6 fruit fly cellular contexts compared by ENCODE assay signal in genomic region chr3R:18021261-18021679, dm6.
A peak's percentile ranks its signal among the peaks of the same experiment; 100 is the strongest.
TF ChIP-seq lines count a peak whose summit lies in the region.

Gene CG7785 (plus strand): TSS chr3R:18021600.

- peak; percentile 89 to 90 for TF ChIP-seq CTCF in S2 (optimal IDR thresholded peaks at IDR 0.05; lab: Kevin White, UChicago)
- TF ChIP-seq CTCF in whole organism, embryonic (GFP tag; optimal IDR thresholded peaks at IDR 0.05; lab: Kevin White, UChicago) = peak; percentile 99

TF ChIP-seq in whole organism, adult, 20 proteins besides CTCF, POLR2A, EP300 and RAD21 (continues in another document):
- TF ChIP-seq CG5204 (GFP tag; optimal IDR thresholded peaks at IDR 0.05; lab: Kevin White, UChicago) (peak; percentile 1), toe (GFP tag; optimal IDR thresholded peaks at IDR 0.05; lab: Kevin White, UChicago) (peak; percentile 54), Hr96 (GFP tag; optimal IDR thresholded peaks at IDR 0.05; lab: Kevin White, UChicago) (peak; percentile 75), Mnt (GFP tag; optimal IDR thresholded peaks at IDR 0.05; lab: Kevin White, UChicago) (peak; percentile 23), CG11617 (GFP tag; optimal IDR thresholded peaks at IDR 0.05; lab: Kevin White, UChicago) (no peak), cic (GFP tag; optimal IDR thresholded peaks at IDR 0.05; lab: Kevin White, UChicago) (no peak), tj (GFP tag; optimal IDR thresholded peaks at IDR 0.05; lab: Kevin White, UChicago) (no peak), Crg-1 (GFP tag; optimal IDR thresholded peaks at IDR 0.05; lab: Kevin White, UChicago) (peak; percentile 49), ovo (GFP tag; optimal IDR thresholded peaks at IDR 0.05; lab: Kevin White, UChicago) (no peak), bab1 (GFP tag; optimal IDR thresholded peaks at IDR 0.05; lab: Kevin White, UChicago) (peak; percentile 55), CG33017 (tag; optimal IDR thresholded peaks at IDR 0.05; lab: Kevin White, UChicago) (no peak), CG12768 (GFP tag; optimal IDR thresholded peaks at IDR 0.05; lab: Kevin White, UChicago) (no peak), CG7101 (tag; optimal IDR thresholded peaks at IDR 0.05; lab: Kevin White, UChicago) (peak; percentile 37), CG1620 (GFP tag; optimal IDR thresholded peaks at IDR 0.05; lab: Kevin White, UChicago) (peak; percentile 63), CG7045 (GFP tag; optimal IDR thresholded peaks at IDR 0.05; lab: Kevin White, UChicago) (peak; percentile 25), kay (GFP tag; lab: Kevin White, UChicago; ENCODE audit: borderline replicate concordance) (no peak), Clk (GFP tag; optimal IDR thresholded peaks at IDR 0.05; lab: Kevin White, UChicago) (no peak), CG14711 (tag; optimal IDR thresholded peaks at IDR 0.05; lab: Kevin White, UChicago) (peak; percentile 34)

TF ChIP-seq in whole organism, embryonic, 481 proteins besides CTCF, POLR2A, EP300 and RAD21 (continues in another document):
- TF ChIP-seq zen (tag; optimal IDR thresholded peaks at IDR 0.05; lab: Kevin White, UChicago) = peak; percentile 70
- TF ChIP-seq gt (GFP tag; IDR thresholded peaks at IDR 0.05; lab: Robert Waterston, UW) = no peak
- no peak for TF ChIP-seq CG31365 (tag; optimal IDR thresholded peaks at IDR 0.05; lab: Kevin White, UChicago)
- no peak for TF ChIP-seq jigr1 (GFP tag; IDR thresholded peaks at IDR 0.05; lab: Robert Waterston, UW)
- peak; percentile 47 for TF ChIP-seq Side (GFP tag; optimal IDR thresholded peaks at IDR 0.05; lab: Kevin White, UChicago)
- TF ChIP-seq CG17829 (tag; optimal IDR thresholded peaks at IDR 0.05; lab: Kevin White, UChicago) = peak; percentile 62
- peak; percentile 50 for TF ChIP-seq CG18764 (GFP tag; optimal IDR thresholded peaks at IDR 0.05; lab: Kevin White, UChicago)
- no peak for TF ChIP-seq stc (GFP tag; IDR thresholded peaks at IDR 0.05; lab: Robert Waterston, UW)
- TF ChIP-seq CG6254 (GFP tag; optimal IDR thresholded peaks at IDR 0.05; lab: Kevin White, UChicago) = no peak
- TF ChIP-seq CG8089 (GFP tag; optimal IDR thresholded peaks at IDR 0.05; lab: Kevin White, UChicago) = peak; percentile 63
- peak; percentile 59 for TF ChIP-seq CG18262 (tag; optimal IDR thresholded peaks at IDR 0.05; lab: Kevin White, UChicago)
- TF ChIP-seq Antp (GFP tag; optimal IDR thresholded peaks at IDR 0.05; lab: Kevin White, UChicago) = no peak
- TF ChIP-seq CG14014 (GFP tag; IDR thresholded peaks at IDR 0.05; lab: Robert Waterston, UW) = peak; percentile 45; the same call in 1 of the 2 replicates
- TF ChIP-seq btn (GFP tag; optimal IDR thresholded peaks at IDR 0.05; lab: Kevin White, UChicago) = no peak
- no peak for TF ChIP-seq hth (optimal IDR thresholded peaks at IDR 0.05; lab: Kevin White, UChicago)
- no peak for TF ChIP-seq CG7372 (GFP tag; IDR thresholded peaks at IDR 0.05; lab: Robert Waterston, UW)
- no peak for TF ChIP-seq Neu2 (GFP tag; optimal IDR thresholded peaks at IDR 0.05; lab: Kevin White, UChicago; ENCODE audit: borderline replicate concordance)
- no peak for TF ChIP-seq CG14667 (GFP tag; IDR thresholded peaks at IDR 0.05; lab: Robert Waterston, UW)
- peak; percentile 18 for TF ChIP-seq CrebB (tag; optimal IDR thresholded peaks at IDR 0.05; lab: Kevin White, UChicago)

TF ChIP-seq in whole organism, prepupa, 60 proteins besides CTCF, POLR2A, EP300 and RAD21 (continues in another document):
- TF ChIP-seq CG8632 (GFP tag; optimal IDR thresholded peaks at IDR 0.05; lab: Kevin White, UChicago) (no peak), fkh (GFP tag; optimal IDR thresholded peaks at IDR 0.05; lab: Kevin White, UChicago) (no peak), Hr38 (GFP tag; optimal IDR thresholded peaks at IDR 0.05; lab: Kevin White, UChicago) (no peak), CG6792 (GFP tag; optimal IDR thresholded peaks at IDR 0.05; lab: Kevin White, UChicago) (peak; percentile 3), ss (GFP tag; optimal IDR thresholded peaks at IDR 0.05; lab: Kevin White, UChicago) (no peak), acj6 (GFP tag; optimal IDR thresholded peaks at IDR 0.05; lab: Kevin White, UChicago) (peak; percentile 43), CG6276 (GFP tag; optimal IDR thresholded peaks at IDR 0.05; lab: Kevin White, UChicago) (no peak), Blimp-1 (GFP tag; optimal IDR thresholded peaks at IDR 0.05; lab: Kevin White, UChicago) (no peak), Ets21C (GFP tag; optimal IDR thresholded peaks at IDR 0.05; lab: Kevin White, UChicago) (no peak), Sox14 (GFP tag; optimal IDR thresholded peaks at IDR 0.05; lab: Kevin White, UChicago) (peak; percentile 58), CG11902 (GFP tag; optimal IDR thresholded peaks at IDR 0.05; lab: Kevin White, UChicago) (peak; percentile 15), Smox (GFP tag; optimal IDR thresholded peaks at IDR 0.05; lab: Kevin White, UChicago) (peak; percentile 26), net (GFP tag; optimal IDR thresholded peaks at IDR 0.05; lab: Kevin White, UChicago) (no peak), Lpt (GFP tag; optimal IDR thresholded peaks at IDR 0.05; lab: Kevin White, UChicago) (no peak), CG15336 (GFP tag; IDR thresholded peaks at IDR 0.05; lab: Robert Waterston, UW) (no peak), CG10631 (GFP tag; optimal IDR thresholded peaks at IDR 0.05; lab: Kevin White, UChicago) (no peak), spab (GFP tag; optimal IDR thresholded peaks at IDR 0.05; lab: Kevin White, UChicago) (no peak), CG9139 (GFP tag; optimal IDR thresholded peaks at IDR 0.05; lab: Kevin White, UChicago) (no peak), OdsH (GFP tag; optimal IDR thresholded peaks at IDR 0.05; lab: Kevin White, UChicago) (peak; percentile 36), topi (GFP tag; optimal IDR thresholded peaks at IDR 0.05; lab: Kevin White, UChicago) (peak; percentile 39)

TF ChIP-seq in whole organism, pupa, 21 proteins besides CTCF, POLR2A, EP300 and RAD21:
- TF ChIP-seq EcR (GFP tag; optimal IDR thresholded peaks at IDR 0.05; lab: Kevin White, UChicago) (no peak), rn (GFP tag; IDR thresholded peaks at IDR 0.05; lab: Robert Waterston, UW) (no peak), CG14655 (GFP tag; optimal IDR thresholded peaks at IDR 0.05; lab: Kevin White, UChicago) (no peak), Pif1B (GFP tag; optimal IDR thresholded peaks at IDR 0.05; lab: Kevin White, UChicago) (no peak), CG34367 (tag; optimal IDR thresholded peaks at IDR 0.05; lab: Kevin White, UChicago) (peak; percentile 40), CG17806 (tag; optimal IDR thresholded peaks at IDR 0.05; lab: Kevin White, UChicago) (no peak), CG15710 (tag; optimal IDR thresholded peaks at IDR 0.05; lab: Kevin White, UChicago) (peak; percentile 36), gl (tag; optimal IDR thresholded peaks at IDR 0.05; lab: Kevin White, UChicago) (no peak), CG32121 (GFP tag; IDR thresholded peaks at IDR 0.05; lab: Robert Waterston, UW) (no peak), Snoo (tag; optimal IDR thresholded peaks at IDR 0.05; lab: Kevin White, UChicago) (peak; percentile 48), Pif1A (GFP tag; optimal IDR thresholded peaks at IDR 0.05; lab: Kevin White, UChicago) (peak; percentile 18), CG9948 (tag; optimal IDR thresholded peaks at IDR 0.05; lab: Kevin White, UChicago) (no peak), CG12605 (GFP tag; IDR thresholded peaks at IDR 0.05; lab: Robert Waterston, UW) (no peak), CG8159 (tag; optimal IDR thresholded peaks at IDR 0.05; lab: Kevin White, UChicago) (peak; percentile 20), D1 (tag; optimal IDR thresholded peaks at IDR 0.05; lab: Kevin White, UChicago) (peak; percentile 41)

TF ChIP-seq in whole organism, wandering third instar larva, 38 proteins besides CTCF, POLR2A, EP300 and RAD21 (continues in another document):
- TF ChIP-seq Dfd (GFP tag; optimal IDR thresholded peaks at IDR 0.05; lab: Kevin White, UChicago) = no peak
- peak; percentile 51 for TF ChIP-seq tai (GFP tag; optimal IDR thresholded peaks at IDR 0.05; lab: Kevin White, UChicago)
- no peak for TF ChIP-seq jim (GFP tag; optimal IDR thresholded peaks at IDR 0.05; lab: Kevin White, UChicago)
- TF ChIP-seq HLH106 (tag; optimal IDR thresholded peaks at IDR 0.05; lab: Kevin White, UChicago) = peak; percentile 35
- peak; percentile 20 for TF ChIP-seq Hnf4 (GFP tag; optimal IDR thresholded peaks at IDR 0.05; lab: Kevin White, UChicago)
- peak; percentile 14 for TF ChIP-seq psq (GFP tag; optimal IDR thresholded peaks at IDR 0.05; lab: Kevin White, UChicago)
- TF ChIP-seq Rel (GFP tag; optimal IDR thresholded peaks at IDR 0.05; lab: Kevin White, UChicago) = no peak
- TF ChIP-seq Rel (tag; optimal IDR thresholded peaks at IDR 0.05; lab: Kevin White, UChicago) = no peak
- TF ChIP-seq brk (GFP tag; optimal IDR thresholded peaks at IDR 0.05; lab: Kevin White, UChicago) = no peak
- TF ChIP-seq Abd-B (GFP tag; optimal IDR thresholded peaks at IDR 0.05; lab: Kevin White, UChicago) = no peak
- no peak for TF ChIP-seq GATAd (GFP tag; optimal IDR thresholded peaks at IDR 0.05; lab: Kevin White, UChicago)
- no peak for TF ChIP-seq lola (GFP tag; optimal IDR thresholded peaks at IDR 0.05; lab: Kevin White, UChicago)
- TF ChIP-seq dmrt93B (GFP tag; optimal IDR thresholded peaks at IDR 0.05; lab: Kevin White, UChicago) = peak; percentile 41
- peak; percentile 54 for TF ChIP-seq Myc (optimal IDR thresholded peaks at IDR 0.05; lab: Kevin White, UChicago)
- TF ChIP-seq CG32264 (GFP tag; optimal IDR thresholded peaks at IDR 0.05; lab: Kevin White, UChicago) = no peak
- TF ChIP-seq rgr (GFP tag; optimal IDR thresholded peaks at IDR 0.05; lab: Kevin White, UChicago) = peak; percentile 53
- no peak for TF ChIP-seq Jra (GFP tag; optimal IDR thresholded peaks at IDR 0.05; lab: Kevin White, UChicago)
- TF ChIP-seq Hr83 (GFP tag; optimal IDR thresholded peaks at IDR 0.05; lab: Kevin White, UChicago; ENCODE audit: poor library complexity, severe bottlenecking) = no peak
- no peak for TF ChIP-seq dsf (GFP tag; optimal IDR thresholded peaks at IDR 0.05; lab: Kevin White, UChicago; ENCODE audit: borderline replicate concordance)
- no peak for TF ChIP-seq woc (GFP tag; optimal IDR thresholded peaks at IDR 0.05; lab: Kevin White, UChicago)
- TF ChIP-seq sage (GFP tag; optimal IDR thresholded peaks at IDR 0.05; lab: Kevin White, UChicago) = no peak
- peak; percentile 30 for TF ChIP-seq ey (GFP tag; optimal IDR thresholded peaks at IDR 0.05; lab: Kevin White, UChicago)
- TF ChIP-seq Vsx2 (GFP tag; optimal IDR thresholded peaks at IDR 0.05; lab: Kevin White, UChicago; ENCODE audit: partially characterized antibody) = no peak
- TF ChIP-seq dl (GFP tag; optimal IDR thresholded peaks at IDR 0.05; lab: Kevin White, UChicago; ENCODE audit: insufficient read depth in 1 of 2, partially characterized antibody in 2 of 2) = no peak
- TF ChIP-seq Dif (GFP tag; optimal IDR thresholded peaks at IDR 0.05; lab: Kevin White, UChicago; ENCODE audit: partially characterized antibody) = no peak
- TF ChIP-seq OdsH (GFP tag; optimal IDR thresholded peaks at IDR 0.05; lab: Kevin White, UChicago) = peak; percentile 25
- TF ChIP-seq br (GFP tag; optimal IDR thresholded peaks at IDR 0.05; lab: Kevin White, UChicago) = peak; percentile 34
- no peak for TF ChIP-seq N (GFP tag; optimal IDR thresholded peaks at IDR 0.05; lab: Kevin White, UChicago)
- TF ChIP-seq Hr78 (GFP tag; optimal IDR thresholded peaks at IDR 0.05; lab: Kevin White, UChicago) = no peak
